Fruit fly (Drosophila melanogaster): ENCODE data around the gene Cyp4s3.

Gene Cyp4s3

DNA sequence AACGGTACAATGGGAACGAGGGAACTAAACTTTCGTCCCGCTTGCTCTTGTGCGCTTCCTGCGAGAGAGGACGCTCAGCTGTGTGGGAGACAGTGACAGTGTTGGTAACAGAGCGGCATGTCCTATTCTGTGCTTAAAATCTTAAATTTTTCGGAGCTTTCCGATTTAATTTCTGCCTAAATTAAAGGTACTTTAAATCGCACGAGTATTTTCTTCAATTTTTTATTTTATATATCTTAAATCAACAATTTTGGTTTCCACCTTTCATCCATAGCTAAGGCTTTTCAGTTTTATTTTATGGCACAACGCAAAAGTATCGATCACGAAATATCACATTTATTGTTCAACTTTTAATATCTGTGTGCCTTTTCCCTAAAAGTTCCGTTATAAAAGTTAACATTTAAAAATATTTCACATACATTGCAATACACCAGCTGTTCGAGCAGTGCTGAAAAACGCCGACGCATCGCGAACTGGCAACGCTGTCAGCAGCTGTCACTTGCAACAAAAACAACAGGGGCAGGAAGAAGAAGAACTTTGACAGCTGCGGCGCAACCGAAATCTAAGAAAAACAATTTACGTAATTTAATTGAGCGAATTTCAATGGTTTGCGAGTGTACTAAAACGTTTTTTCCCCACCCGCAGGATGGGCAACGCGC is 52.8 kb downstream of the Cyp4s3 start, which contains the start of the genes hiw and ND-B18 (continued):
- TF ChIP-seq prd (optimal IDR thresholded peaks at IDR 0.05): no peak
- no peak for TF ChIP-seq prd (GFP tag; IDR thresholded peaks at IDR 0.05)
- TF ChIP-seq usp (GFP tag; optimal IDR thresholded peaks at IDR 0.05): no peak
- no peak for TF ChIP-seq CG4820 (GFP tag; optimal IDR thresholded peaks at IDR 0.05)
- TF ChIP-seq PHDP (tag; optimal IDR thresholded peaks at IDR 0.05): peak; percentile 8
- no peak for TF ChIP-seq run (tag; optimal IDR thresholded peaks at IDR 0.05)
- TF ChIP-seq stwl (tag; optimal IDR thresholded peaks at IDR 0.05): peak; percentile 72
- TF ChIP-seq CG2712 (tag; optimal IDR thresholded peaks at IDR 0.05): peak; percentile 28
- TF ChIP-seq amos (GFP tag; IDR thresholded peaks at IDR 0.05; ENCODE audit: partially characterized antibody): peak; percentile 38; the same call in 1 of the 2 replicates
- TF ChIP-seq tna (GFP tag; IDR thresholded peaks at IDR 0.05; ENCODE audit: partially characterized antibody): no peak
- no peak for TF ChIP-seq pb (GFP tag; optimal IDR thresholded peaks at IDR 0.05)
- no peak for TF ChIP-seq ham (GFP tag; IDR thresholded peaks at IDR 0.05)
- no peak for TF ChIP-seq CG14667 (GFP tag; IDR thresholded peaks at IDR 0.05)
- TF ChIP-seq Dll (GFP tag; IDR thresholded peaks at IDR 0.05; ENCODE audit: partially characterized antibody): no peak
- no peak for TF ChIP-seq H2.0 (GFP tag; IDR thresholded peaks at IDR 0.05)
- TF ChIP-seq Optix (GFP tag; IDR thresholded peaks at IDR 0.05): no peak
- no peak; the same call in 2 of the 3 replicates for TF ChIP-seq CG34422 (GFP tag; IDR thresholded peaks at IDR 0.05)
- peak; percentile 20; the same call in 1 of the 3 replicates for TF ChIP-seq knrl (GFP tag; IDR thresholded peaks at IDR 0.05; ENCODE audit: partially characterized antibody)
- no peak for TF ChIP-seq sens-2 (GFP tag; IDR thresholded peaks at IDR 0.05)
- TF ChIP-seq sr (GFP tag; IDR thresholded peaks at IDR 0.05): no peak
- no peak for TF ChIP-seq CG31224 (GFP tag; IDR thresholded peaks at IDR 0.05)
- no peak for TF ChIP-seq pfk (GFP tag; optimal IDR thresholded peaks at IDR 0.05)
- no peak for TF ChIP-seq MTF-1 (GFP tag; optimal IDR thresholded peaks at IDR 0.05; ENCODE audit: borderline replicate concordance)
- no peak for TF ChIP-seq al (GFP tag; IDR thresholded peaks at IDR 0.05)
- no peak for TF ChIP-seq kah (GFP tag; optimal IDR thresholded peaks at IDR 0.05)
- TF ChIP-seq CG12744 (GFP tag; optimal IDR thresholded peaks at IDR 0.05): no peak
- TF ChIP-seq ftz-f1 (GFP tag; optimal IDR thresholded peaks at IDR 0.05): no peak
- no peak for TF ChIP-seq yki (optimal IDR thresholded peaks at IDR 0.05)
- TF ChIP-seq fd102C (GFP tag; optimal IDR thresholded peaks at IDR 0.05): no peak
- TF ChIP-seq grn (GFP tag; optimal IDR thresholded peaks at IDR 0.05): no peak
- no peak for TF ChIP-seq Gug (GFP tag; IDR thresholded peaks at IDR 0.05)
- no peak for TF ChIP-seq sisA (GFP tag; IDR thresholded peaks at IDR 0.05)
- peak; percentile 9 for TF ChIP-seq CG10209 (GFP tag; optimal IDR thresholded peaks at IDR 0.05)
- no peak for TF ChIP-seq CG10543 (GFP tag; optimal IDR thresholded peaks at IDR 0.05)
- TF ChIP-seq CG33213 (GFP tag; optimal IDR thresholded peaks at IDR 0.05): peak; percentile 32
- peak; percentile 73 for TF ChIP-seq CG4617 (GFP tag; optimal IDR thresholded peaks at IDR 0.05; ENCODE audit: borderline replicate concordance)
- TF ChIP-seq CG1602 (GFP tag; optimal IDR thresholded peaks at IDR 0.05): no peak
- no peak for TF ChIP-seq NK7.1 (GFP tag; optimal IDR thresholded peaks at IDR 0.05)
- no peak for TF ChIP-seq CG42726 (GFP tag; IDR thresholded peaks at IDR 0.05; ENCODE audit: partially characterized antibody)
- no peak for TF ChIP-seq fd64A (GFP tag; optimal IDR thresholded peaks at IDR 0.05)
- TF ChIP-seq lbe (GFP tag; optimal IDR thresholded peaks at IDR 0.05): no peak
- peak; percentile 43 for TF ChIP-seq zfh2 (GFP tag; optimal IDR thresholded peaks at IDR 0.05)
- TF ChIP-seq slp2 (GFP tag; optimal IDR thresholded peaks at IDR 0.05): peak; percentile 24
- TF ChIP-seq CG6654 (GFP tag; optimal IDR thresholded peaks at IDR 0.05): no peak
- TF ChIP-seq CG3847 (GFP tag; IDR thresholded peaks at IDR 0.05): peak; percentile 79
- no peak for TF ChIP-seq CG5953 (GFP tag; IDR thresholded peaks at IDR 0.05)
- no peak for TF ChIP-seq CG2199 (GFP tag; IDR thresholded peaks at IDR 0.05)
- no peak for TF ChIP-seq CG5180 (GFP tag; optimal IDR thresholded peaks at IDR 0.05)
- peak; percentile 42 for TF ChIP-seq CG9797 (GFP tag; optimal IDR thresholded peaks at IDR 0.05)
- peak; percentile 23; the same call in 1 of the 3 replicates for TF ChIP-seq row (GFP tag; IDR thresholded peaks at IDR 0.05)
- no peak for TF ChIP-seq CG6175 (GFP tag; IDR thresholded peaks at IDR 0.05)

Measured in whole organism, embryonic.